Fruit fly (Drosophila melanogaster) whole organism, wandering third instar larva: Measurements from ENCODE around the gene obst-B.

Experiments
- Abd-B ChIP-seq: fragments of >200 bp; optimal IDR thresholded peaks from 2 replicates; lab custom pipeline; 2017; ENCODE audit warnings: missing biosample characterization, missing genetic modification characterization
- CG32264 ChIP-seq: fragments of 200-800 bp; sonication (Bioruptor generic); optimal IDR thresholded peaks from 2 replicates; lab custom pipeline; 2016; ENCODE audit warnings: missing biosample characterization, missing genetic modification characterization
- CG9705 ChIP-seq: fragments of 200-800 bp; sonication (Bioruptor generic); optimal IDR thresholded peaks from 2 replicates; lab custom pipeline; 2018; ENCODE audit warnings: missing biosample characterization, mild to moderate bottlenecking, missing genetic modification characterization
- CrebA ChIP-seq: fragments of 200-800 bp; sonication (Bioruptor generic); optimal IDR thresholded peaks from 2 replicates; lab custom pipeline; 2016; ENCODE audit warnings: missing biosample characterization, mild to moderate bottlenecking, missing genetic modification characterization, borderline replicate concordance
- Dfd ChIP-seq: fragments of >200 bp; optimal IDR thresholded peaks from 2 replicates; lab custom pipeline; 2017; ENCODE audit warnings: missing biosample characterization, missing genetic modification characterization
- Dif ChIP-seq: fragments of 200-275, 200-300 bp; sonication (Bioruptor generic); optimal IDR thresholded peaks from 2 replicates; lab custom pipeline; 2018; ENCODE audit warnings: missing biosample characterization, missing genetic modification characterization; ENCODE audit not compliant: partially characterized antibody
- GATAd ChIP-seq: sonication (Bioruptor generic); optimal IDR thresholded peaks from 2 replicates; lab custom pipeline; 2016; ENCODE audit warnings: missing biosample characterization, missing genetic modification characterization
- HLH106 ChIP-seq: fragments of 200-800 bp; optimal IDR thresholded peaks from 3 replicates; lab custom pipeline; 2019; ENCODE audit warnings: missing biosample characterization, mild to moderate bottlenecking, missing genetic modification characterization, moderate library complexity
- Hr78 ChIP-seq: fragments of >200 bp; optimal IDR thresholded peaks from 2 replicates; lab custom pipeline; 2017; ENCODE audit warnings: missing biosample characterization, missing genetic modification characterization
- Jra ChIP-seq: sonication (Bioruptor generic); optimal IDR thresholded peaks from 2 replicates; lab custom pipeline; 2016; ENCODE audit warnings: missing biosample characterization, missing genetic modification characterization
- Mio ChIP-seq: sonication (Bioruptor generic); optimal IDR thresholded peaks from 2 replicates; lab custom pipeline; 2016; ENCODE audit warnings: missing biosample characterization, missing genetic modification characterization
- Myc ChIP-seq: fragments of >200 bp; optimal IDR thresholded peaks from 2 replicates; lab custom pipeline; 2017
- N ChIP-seq: fragments of >200 bp; optimal IDR thresholded peaks from 2 replicates; lab custom pipeline; 2018; ENCODE audit warnings: missing biosample characterization, missing external identifiers, missing genetic modification characterization
- OdsH ChIP-seq: fragments of 200-800 bp; sonication (Bioruptor generic); optimal IDR thresholded peaks from 2 replicates; lab custom pipeline; 2016; ENCODE audit warnings: missing biosample characterization, mild to moderate bottlenecking, missing genetic modification characterization
- Rel ChIP-seq, 2 experiments: fragments of 200-800 bp; sonication (Bioruptor generic) in 1 of 2; optimal IDR thresholded peaks; 2 replicates in 1 of 2; 3 replicates in 1 of 2; lab custom pipeline; 2016 to 2019; ENCODE audit warnings: mild to moderate bottlenecking in 2 of 2, missing biosample characterization in 2 of 2, missing genetic modification characterization in 2 of 2, moderate library complexity in 1 of 2
- Sp1 ChIP-seq: fragments of 200-800 bp; sonication (Bioruptor generic); optimal IDR thresholded peaks from 3 replicates; lab custom pipeline; 2019; ENCODE audit warnings: missing biosample characterization, mild to moderate bottlenecking, missing genetic modification characterization, moderate library complexity
- Vsx2 ChIP-seq: fragments of 200-300, 225-300 bp; sonication (Bioruptor generic); optimal IDR thresholded peaks from 2 replicates; lab custom pipeline; 2018; ENCODE audit warnings: missing biosample characterization, missing genetic modification characterization; ENCODE audit not compliant: partially characterized antibody
- br ChIP-seq: fragments of 200-800 bp; sonication (Bioruptor generic); optimal IDR thresholded peaks from 2 replicates; lab custom pipeline; 2016; ENCODE audit warnings: missing biosample characterization, missing genetic modification characterization
- brk ChIP-seq: fragments of 200-800 bp; sonication (Bioruptor generic); optimal IDR thresholded peaks from 2 replicates; lab custom pipeline; 2016; ENCODE audit warnings: missing biosample characterization, mild to moderate bottlenecking, missing genetic modification characterization
- dl ChIP-seq, 2 experiments: fragments of 175-275, 200-275 bp in 1 of 2; fragments of 200-275 bp in 1 of 2; sonication (Bioruptor generic); optimal IDR thresholded peaks; lab custom pipeline; 2018; ENCODE audit warnings: mild to moderate bottlenecking in 2 of 2, missing biosample characterization in 2 of 2, missing genetic modification characterization in 2 of 2, moderate library complexity in 2 of 2; ENCODE audit not compliant: partially characterized antibody in 2 of 2, insufficient read depth in 1 of 2
- dmrt93B ChIP-seq: fragments of 200-800 bp; sonication (Bioruptor generic); optimal IDR thresholded peaks from 2 replicates; lab custom pipeline; 2018; ENCODE audit warnings: missing biosample characterization, mild to moderate bottlenecking, missing genetic modification characterization
- dsf ChIP-seq: sonication (Bioruptor generic); optimal IDR thresholded peaks from 2 replicates; lab custom pipeline; 2016; ENCODE audit warnings: missing biosample characterization, missing genetic modification characterization, borderline replicate concordance
- ey ChIP-seq: fragments of 200-800 bp; sonication (Bioruptor generic); optimal IDR thresholded peaks from 2 replicates; lab custom pipeline; 2016; ENCODE audit warnings: missing biosample characterization, missing genetic modification characterization
- foxo ChIP-seq, 2 experiments: fragments of 200-800 bp; sonication (Bioruptor generic); optimal IDR thresholded peaks; 2 replicates in 1 of 2; 3 replicates in 1 of 2; lab custom pipeline; 2016 to 2017; ENCODE audit warnings: missing biosample characterization in 2 of 2, missing genetic modification characterization in 2 of 2
- fru ChIP-seq: fragments of 200-800 bp; sonication (Bioruptor generic); optimal IDR thresholded peaks from 3 replicates; lab custom pipeline; 2016; ENCODE audit warnings: missing biosample characterization, mild to moderate bottlenecking, missing genetic modification characterization
- h ChIP-seq: fragments of 200-800 bp; sonication (Bioruptor generic); optimal IDR thresholded peaks from 3 replicates; lab custom pipeline; 2016; ENCODE audit warnings: missing biosample characterization, mild to moderate bottlenecking, missing genetic modification characterization
- jim ChIP-seq: fragments of 175-275, 200-325 bp; sonication (Bioruptor generic); optimal IDR thresholded peaks from 2 replicates; lab custom pipeline; 2016; ENCODE audit warnings: missing biosample characterization, mild to moderate bottlenecking, missing genetic modification characterization
- lola ChIP-seq: fragments of >200 bp; optimal IDR thresholded peaks from 2 replicates; lab custom pipeline; 2017; ENCODE audit warnings: missing biosample characterization, missing genetic modification characterization
- pan ChIP-seq: fragments of >200 bp; optimal IDR thresholded peaks from 2 replicates; lab custom pipeline; 2017
- psq ChIP-seq: fragments of 200-800 bp; sonication (Bioruptor generic); optimal IDR thresholded peaks from 3 replicates; lab custom pipeline; 2017; ENCODE audit warnings: missing biosample characterization, mild to moderate bottlenecking, missing genetic modification characterization, moderate library complexity
- rgr ChIP-seq: fragments of 200-800 bp; sonication (Bioruptor generic); optimal IDR thresholded peaks from 3 replicates; lab custom pipeline; 2016; ENCODE audit warnings: missing biosample characterization, mild to moderate bottlenecking, missing genetic modification characterization
- sage ChIP-seq: fragments of 200-800 bp; sonication (Bioruptor generic); optimal IDR thresholded peaks from 2 replicates; lab custom pipeline; 2016; ENCODE audit warnings: missing biosample characterization, mild to moderate bottlenecking, missing genetic modification characterization
- sv ChIP-seq: fragments of 200-800 bp; sonication (Bioruptor generic); optimal IDR thresholded peaks from 3 replicates; lab custom pipeline; 2016; ENCODE audit warnings: missing biosample characterization, missing genetic modification characterization
- tai ChIP-seq: sonication (Bioruptor generic); optimal IDR thresholded peaks from 2 replicates; lab custom pipeline; 2016; ENCODE audit warnings: missing biosample characterization, missing genetic modification characterization
- usp ChIP-seq: fragments of >200 bp; optimal IDR thresholded peaks from 2 replicates; lab custom pipeline; 2017; ENCODE audit warnings: missing biosample characterization, missing genetic modification characterization
- woc ChIP-seq: sonication (Bioruptor generic); optimal IDR thresholded peaks from 2 replicates; lab custom pipeline; 2016; ENCODE audit warnings: missing biosample characterization, mild to moderate bottlenecking, missing genetic modification characterization

The obst-B gene

dm6 chr2L:9989846-9990506, 42.5 kb upstream of the obst-B start (continued):
- TF ChIP-seq HLH106 (peak; percentile 29), Abd-B (GFP tag; lab: Kevin White, UChicago) (no peak), dl (GFP tag; optimal IDR thresholded peaks at IDR 0.05; lab: Kevin White, UChicago; ENCODE audit: insufficient read depth in 1 of 2, partially characterized antibody in 2 of 2) (no peak), rgr (GFP tag; lab: Kevin White, UChicago) (peak; percentile 46), tai (GFP tag; lab: Kevin White, UChicago) (no peak), sv (GFP tag; lab: Kevin White, UChicago) (no peak), brk (GFP tag; lab: Kevin White, UChicago) (no peak)
- TF ChIP-seq, all 38 proteins: peak for 12

dm6 chr2L:9994382-9994781, 38.1 kb upstream of the obst-B start:
- TF ChIP-seq Dfd (GFP tag; lab: Kevin White, UChicago) (peak; percentile 93), Mio (GFP tag; lab: Kevin White, UChicago) (no peak)

dm6 chr2L:9996553-9996952, 35.9 kb upstream of the obst-B start:
- TF ChIP-seq dsf (no peak), rgr (GFP tag; lab: Kevin White, UChicago) (no peak), dmrt93B (GFP tag; lab: Kevin White, UChicago) (no peak), foxo (GFP tag; optimal IDR thresholded peaks at IDR 0.05; lab: Kevin White, UChicago) (peak in 1 of 2 experiments; percentile 18), sv (GFP tag; lab: Kevin White, UChicago) (no peak), fru (GFP tag; lab: Kevin White, UChicago) (peak; percentile 10), jim (no peak), lola (no peak), psq (GFP tag; lab: Kevin White, UChicago) (no peak)

- TF ChIP-seq CG32264 (GFP tag; lab: Kevin White, UChicago): no peak
- TF ChIP-seq dmrt93B (GFP tag; lab: Kevin White, UChicago): no peak
- TF ChIP-seq ey (GFP tag; lab: Kevin White, UChicago): no peak
These were observed 29.8 kb upstream of the obst-B start, which contains the start of the genes CG31875 and SoYb for dm6 chr2L:10002408-10003358. Gene CG31875 (minus strand): TSS chr2L:10002736. Gene SoYb (minus strand): TSS chr2L:10002736.

- TF ChIP-seq Mio (GFP tag; lab: Kevin White, UChicago): no peak
- no peak for TF ChIP-seq Hr78 (GFP tag; lab: Kevin White, UChicago)
- no peak for TF ChIP-seq CrebA
- peak; percentile 59 for TF ChIP-seq woc (GFP tag; lab: Kevin White, UChicago)
- TF ChIP-seq Jra (GFP tag; lab: Kevin White, UChicago): peak; percentile 41
- TF ChIP-seq br (GFP tag; lab: Kevin White, UChicago): peak; percentile 62
- TF ChIP-seq N (GFP tag; lab: Kevin White, UChicago): no peak
- TF ChIP-seq OdsH (GFP tag; lab: Kevin White, UChicago): peak; percentile 55
- TF ChIP-seq Abd-B (GFP tag; lab: Kevin White, UChicago): no peak
- TF ChIP-seq Dif (GFP tag; lab: Kevin White, UChicago): peak; percentile 6
- TF ChIP-seq sage (GFP tag; lab: Kevin White, UChicago): no peak
- no peak for TF ChIP-seq fru (GFP tag; lab: Kevin White, UChicago)
- peak; percentile 5 for TF ChIP-seq Myc (lab: Kevin White, UChicago)
- TF ChIP-seq psq (GFP tag; lab: Kevin White, UChicago): peak; percentile 28
- TF ChIP-seq brk (GFP tag; lab: Kevin White, UChicago): peak; percentile 54
- TF ChIP-seq GATAd (GFP tag; lab: Kevin White, UChicago): peak; percentile 4
- TF ChIP-seq pan (lab: Kevin White, UChicago): no peak
- no peak for TF ChIP-seq lola
- TF ChIP-seq rgr (GFP tag; lab: Kevin White, UChicago): peak; percentile 81
- TF ChIP-seq dsf: no peak
- no peak for TF ChIP-seq tai (GFP tag; lab: Kevin White, UChicago)
- peak; percentile 62 for TF ChIP-seq jim
- TF ChIP-seq usp (GFP tag; lab: Kevin White, UChicago): no peak
- TF ChIP-seq ey (GFP tag; lab: Kevin White, UChicago): peak; percentile 36
- TF ChIP-seq h (GFP tag; lab: Kevin White, UChicago): peak; percentile 78
- TF ChIP-seq CG9705 (GFP tag; lab: Kevin White, UChicago): peak; percentile 60
- TF ChIP-seq HLH106: peak; percentile 62
- no peak for TF ChIP-seq CG32264 (GFP tag; lab: Kevin White, UChicago)
- TF ChIP-seq Vsx2 (GFP tag; lab: Kevin White, UChicago): peak; percentile 58
- TF ChIP-seq Sp1 (GFP tag; lab: Kevin White, UChicago): peak; percentile 62
- no peak for TF ChIP-seq Rel (GFP tag; optimal IDR thresholded peaks at IDR 0.05; lab: Kevin White, UChicago)
- TF ChIP-seq Rel (tag; optimal IDR thresholded peaks at IDR 0.05; lab: Kevin White, UChicago): no peak
These were observed 28.9 kb upstream of the obst-B start, which contains the start of gene Ndf for dm6 chr2L:10003593-10003992. Gene Ndf (plus strand): TSS chr2L:10003832.
